Worm (Caenorhabditis elegans) whole organism, L1 larva: ENCODE results near the gene M04D8.4.

Experiments used
- Y116A8C.19 ChIP-seq: sonication (generic microtip); optimal IDR thresholded peaks from 2 replicates; lab custom pipeline; 2016; ENCODE audit warnings: missing compliant biosample characterization, missing genetic modification characterization, borderline replicate concordance
- ama-1 ChIP-seq: fragments of 150-350 bp; optimal IDR thresholded peaks from 2 replicates; lab custom pipeline; 2014
- ceh-8 ChIP-seq: fragments of 200-800 bp; sonication (Bioruptor generic); optimal IDR thresholded peaks from 2 replicates; lab custom pipeline; 2018; ENCODE audit warnings: mild to moderate bottlenecking, missing genetic modification characterization, moderate library complexity, missing compliant biosample characterization
- egl-13 ChIP-seq: sonication (generic microtip); optimal IDR thresholded peaks from 2 replicates; lab custom pipeline; 2016; ENCODE audit warnings: missing genotype, missing genetic modification reagents, missing genetic modification characterization, missing compliant biosample characterization
- egl-27 ChIP-seq, 2 experiments: fragments of 150-350 bp in 1 of 2; sonication (generic microtip); optimal IDR thresholded peaks; 3 replicates each; lab custom pipeline; 2017 to 2018; ENCODE audit warnings: missing biosample characterization in 2 of 2, missing genetic modification characterization in 2 of 2, missing genetic modification reagents in 2 of 2
- fkh-4 ChIP-seq: sonication (generic microtip); optimal IDR thresholded peaks from 2 replicates; lab custom pipeline; 2016; ENCODE audit warnings: missing compliant biosample characterization, missing genetic modification characterization, borderline replicate concordance
- fkh-8 ChIP-seq: sonication (generic microtip); optimal IDR thresholded peaks from 2 replicates; lab custom pipeline; 2016; ENCODE audit warnings: mild to moderate bottlenecking, missing genetic modification characterization, missing compliant biosample characterization
- fos-1 ChIP-seq: fragments of 150-350 bp; optimal IDR thresholded peaks from 2 replicates; lab custom pipeline; 2014; ENCODE audit warnings: missing biosample characterization, missing genetic modification characterization
- hlh-17 ChIP-seq: fragments of 200-800 bp; sonication (Bioruptor generic); optimal IDR thresholded peaks from 2 replicates; lab custom pipeline; 2018; ENCODE audit warnings: missing genetic modification characterization, mild to moderate bottlenecking, missing compliant biosample characterization, moderate library complexity, borderline replicate concordance
- jun-1 ChIP-seq: fragments of 150-350 bp; optimal IDR thresholded peaks from 2 replicates; lab custom pipeline; 2014; ENCODE audit warnings: missing biosample characterization, missing genetic modification reagents, missing genetic modification characterization
- lin-14 ChIP-seq: fragments of 200-800 bp; sonication (Bioruptor generic); optimal IDR thresholded peaks from 2 replicates; lab custom pipeline; 2018; ENCODE audit warnings: mild to moderate bottlenecking, missing genetic modification characterization, moderate library complexity, missing compliant biosample characterization
- lir-3 ChIP-seq: sonication (generic microtip); optimal IDR thresholded peaks from 2 replicates; lab custom pipeline; 2016; ENCODE audit warnings: mild to moderate bottlenecking, missing genetic modification characterization, moderate library complexity, missing compliant biosample characterization; ENCODE audit not compliant: poor library complexity
- nhr-12 ChIP-seq: sonication (generic microtip); optimal IDR thresholded peaks from 2 replicates; lab custom pipeline; 2017; ENCODE audit warnings: missing biosample characterization, missing genetic modification characterization
- nhr-19 ChIP-seq: fragments of 200-800 bp; sonication (Bioruptor generic); conservative IDR thresholded peaks from 2 replicates; pipeline ENCODE4 v1.3.6; 2022; ENCODE audit warnings: missing genetic modification characterization, missing compliant biosample characterization
- nhr-20 ChIP-seq: sonication (generic microtip); optimal IDR thresholded peaks from 2 replicates; lab custom pipeline; 2016; ENCODE audit warnings: mild to moderate bottlenecking, missing genetic modification characterization, missing compliant biosample characterization
- nhr-71 ChIP-seq: sonication (generic microtip); optimal IDR thresholded peaks from 2 replicates; lab custom pipeline; 2016; ENCODE audit warnings: mild to moderate bottlenecking, missing genetic modification characterization, moderate library complexity, missing compliant biosample characterization
- nhr-76 ChIP-seq: sonication (generic microtip); optimal IDR thresholded peaks from 2 replicates; lab custom pipeline; 2017; ENCODE audit warnings: missing biosample characterization, missing genetic modification characterization
- nhr-85 ChIP-seq: sonication (generic microtip); peaks from one replicate; lab custom pipeline; 2016; ENCODE audit warnings: missing genetic modification characterization, inconsistent platforms, missing compliant biosample characterization
- pag-3 ChIP-seq: sonication (generic microtip); optimal IDR thresholded peaks from 2 replicates; lab custom pipeline; 2017; ENCODE audit warnings: missing genetic modification characterization, mild to moderate bottlenecking, missing compliant biosample characterization, antibody characterized with exemption, borderline replicate concordance; ENCODE audit not compliant: insufficient read depth
- rnt-1 ChIP-seq: sonication (generic microtip); optimal IDR thresholded peaks from 2 replicates; lab custom pipeline; 2016; ENCODE audit warnings: mild to moderate bottlenecking, missing genetic modification characterization, moderate library complexity, missing compliant biosample characterization
- skn-1 ChIP-seq: fragments of 150-350 bp; optimal IDR thresholded peaks from 2 replicates; lab custom pipeline; 2014; ENCODE audit warnings: missing biosample characterization, missing genetic modification characterization
- sptf-1 ChIP-seq: fragments of 150-350 bp; optimal IDR thresholded peaks from 2 replicates; lab custom pipeline; 2014; ENCODE audit warnings: missing biosample characterization, missing genetic modification characterization
- sup-37 ChIP-seq: fragments of 200-800 bp; sonication (Bioruptor generic); optimal IDR thresholded peaks from 2 replicates; lab custom pipeline; 2018; ENCODE audit warnings: mild to moderate bottlenecking, missing genetic modification characterization, missing compliant biosample characterization
- unc-130 ChIP-seq: fragments of 150-350 bp; optimal IDR thresholded peaks from 2 replicates; lab custom pipeline; 2017; ENCODE audit warnings: missing biosample characterization, missing genetic modification characterization, inconsistent platforms
- unc-30 ChIP-seq: sonication (generic microtip); optimal IDR thresholded peaks from 2 replicates; lab custom pipeline; 2017; ENCODE audit warnings: missing biosample characterization, missing genetic modification characterization
- unc-98 ChIP-seq: fragments of 200-800 bp; sonication (Bioruptor generic); IDR thresholded peaks from 2 replicates; pipeline ENCODE4 v1.3.6; 2022; ENCODE audit warnings: missing genetic modification characterization, missing compliant biosample characterization
- zip-4 ChIP-seq: fragments of 200-800 bp; sonication (Bioruptor generic); optimal IDR thresholded peaks from 2 replicates; lab custom pipeline; 2018; ENCODE audit warnings: mild to moderate bottlenecking, missing genetic modification characterization, moderate library complexity, missing compliant biosample characterization
- ztf-11 ChIP-seq, 2 experiments: sonication (generic microtip); optimal IDR thresholded peaks; 2 replicates each; lab custom pipeline; 2016 to 2017; ENCODE audit warnings: missing genetic modification characterization in 2 of 2, missing biosample characterization in 1 of 2, missing compliant biosample characterization in 1 of 2

The M04D8.4 gene

ce11 chrIII:9986827-9987429 is 43.5 kb downstream of the M04D8.4 start, which contains the start of gene C05B5.12:
C05B5.12 (plus strand) TSS chrIII:9987379.
- TF ChIP-seq rnt-1 (tag; lab: Kevin White, UChicago) (peak; percentile 46), lin-14 (GFP tag; lab: Kevin White, UChicago) (peak; percentile 52), jun-1 (tag; lab: Kevin White, UChicago) (no peak), unc-30 (tag; lab: Kevin White, UChicago) (no peak), nhr-85 (no peak)

ce11 chrIII:9985542-9985941 is 44.9 kb downstream of the M04D8.4 start:
- TF ChIP-seq pag-3 (no peak), unc-130 (tag; lab: Kevin White, UChicago) (no peak), egl-27 (tag; optimal IDR thresholded peaks at IDR 0.05; lab: Kevin White, UChicago) (no peak), fkh-4 (tag; lab: Kevin White, UChicago) (no peak), egl-13 (no peak), skn-1 (tag; lab: Kevin White, UChicago) (no peak), lin-14 (GFP tag; lab: Kevin White, UChicago) (no peak), nhr-76 (no peak), hlh-17 (GFP tag; lab: Kevin White, UChicago) (no peak), Y116A8C.19 (tag; lab: Kevin White, UChicago) (no peak), sptf-1 (tag; lab: Kevin White, UChicago) (no peak), nhr-19 (no peak), nhr-12 (no peak), sup-37 (GFP tag; lab: Kevin White, UChicago) (no peak)

ce11 chrIII:9984604-9985003 is 45.8 kb downstream of the M04D8.4 start:
- no peak for TF ChIP-seq zip-4 (GFP tag; lab: Kevin White, UChicago)
- peak; percentile 74 for TF ChIP-seq ceh-8 (GFP tag; lab: Kevin White, UChicago)

ce11 chrIII:9982119-9982642 is 48.3 kb downstream of the M04D8.4 start:
- TF ChIP-seq fkh-4 (tag; lab: Kevin White, UChicago) (no peak), nhr-20 (tag; lab: Kevin White, UChicago) (no peak), fos-1 (tag; lab: Kevin White, UChicago) (no peak), ama-1 (lab: Kevin White, UChicago) (no peak), unc-98 (GFP tag; lab: Robert Waterston, UW) (no peak), ztf-11 (tag; optimal IDR thresholded peaks at IDR 0.05; lab: Kevin White, UChicago) (no peak), nhr-71 (tag; lab: Kevin White, UChicago) (no peak), fkh-8 (tag; lab: Kevin White, UChicago) (no peak), lir-3 (no peak), egl-13 (no peak)
